4 worm cellular contexts compared by ENCODE assay signal in the genomic region with DNA sequence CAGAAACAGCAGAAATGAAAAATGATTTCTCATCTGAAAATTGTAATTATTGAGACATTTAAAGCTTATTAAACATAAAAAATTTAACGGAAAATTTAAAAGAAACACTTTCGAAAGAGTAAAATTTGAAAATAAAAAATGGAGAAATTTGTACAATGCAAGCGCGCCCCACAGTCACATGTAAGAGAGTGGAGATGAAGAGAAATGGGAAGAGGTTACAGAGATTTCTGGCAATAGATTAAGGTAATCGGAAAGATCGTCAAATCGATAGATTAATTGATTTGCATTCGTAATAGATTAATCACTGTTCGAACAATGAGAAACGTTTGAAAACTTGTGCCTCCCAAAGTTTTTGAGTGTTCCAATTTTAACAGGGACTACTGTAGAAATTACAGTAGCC.
A peak's percentile ranks its signal among the peaks of the same experiment; 100 is the strongest.
TF ChIP-seq lines count a peak whose summit lies in the region.

A gene (minus strand): TSS at position 33 of the 400 bp plus-strand sequence.

TF ChIP-seq in whole organism, L1 larva, 84 proteins besides CTCF, POLR2A, EP300 and RAD21:
- TF ChIP-seq vab-15 (tag; optimal IDR thresholded peaks at IDR 0.05; lab: Kevin White, UChicago) (no peak), blmp-1 (tag; optimal IDR thresholded peaks at IDR 0.05; lab: Kevin White, UChicago) (peak; percentile 74), lin-15B (tag; optimal IDR thresholded peaks at IDR 0.05; lab: Kevin White, UChicago) (no peak), ztf-11 (tag; optimal IDR thresholded peaks at IDR 0.05; lab: Kevin White, UChicago) (no peak), lin-13 (GFP tag; optimal IDR thresholded peaks at IDR 0.05; lab: Kevin White, UChicago) (peak; percentile 9), efl-1 (optimal IDR thresholded peaks at IDR 0.05; lab: Kevin White, UChicago) (peak; percentile 15 to 20), efl-1 (GFP tag; optimal IDR thresholded peaks at IDR 0.05 in 1 of 2; lab: Kevin White, UChicago) (peak; percentile 12 to 85), rnt-1 (tag; optimal IDR thresholded peaks at IDR 0.05; lab: Kevin White, UChicago) (peak; percentile 12), nhr-19 (GFP tag; conservative IDR thresholded peaks at IDR 0.05; lab: Robert Waterston, UW) (no peak), mdl-1 (tag; optimal IDR thresholded peaks at IDR 0.05; lab: Kevin White, UChicago) (no peak), mep-1 (tag; optimal IDR thresholded peaks at IDR 0.05; lab: Kevin White, UChicago) (peak; percentile 37), lsy-2 (tag; optimal IDR thresholded peaks at IDR 0.05; lab: Kevin White, UChicago) (peak in 1 of 2 experiments; percentile 50), zip-4 (GFP tag; optimal IDR thresholded peaks at IDR 0.05; lab: Kevin White, UChicago) (no peak), nhr-71 (tag; optimal IDR thresholded peaks at IDR 0.05; lab: Kevin White, UChicago) (no peak), ceh-90 (tag; optimal IDR thresholded peaks at IDR 0.05; lab: Kevin White, UChicago) (no peak), dpl-1 (GFP tag; optimal IDR thresholded peaks at IDR 0.05; lab: Kevin White, UChicago) (peak in 1 of 3 experiments; percentile 40), unc-98 (GFP tag; IDR thresholded peaks at IDR 0.05; lab: Robert Waterston, UW) (no peak), aly-2 (tag; optimal IDR thresholded peaks at IDR 0.05; lab: Kevin White, UChicago) (no peak), sup-37 (GFP tag; optimal IDR thresholded peaks at IDR 0.05; lab: Kevin White, UChicago) (no peak)
TF ChIP-seq in whole organism, L1 larva: peak in this region for 7.

TF ChIP-seq in whole organism, L3 larva, 47 proteins besides CTCF, POLR2A, EP300 and RAD21:
- TF ChIP-seq nfya-1 (tag; optimal IDR thresholded peaks at IDR 0.05; lab: Kevin White, UChicago; ENCODE audit: insufficient read depth) (peak; percentile 6), snpc-4 (tag; optimal IDR thresholded peaks at IDR 0.05; lab: Kevin White, UChicago) (no peak), ceh-28 (tag; optimal IDR thresholded peaks at IDR 0.05; lab: Kevin White, UChicago) (peak; percentile 18), lin-15B (tag; optimal IDR thresholded peaks at IDR 0.05; lab: Kevin White, UChicago) (peak; percentile 45), elt-1 (tag; optimal IDR thresholded peaks at IDR 0.05; lab: Kevin White, UChicago) (peak; percentile 54), lin-39 (tag; optimal IDR thresholded peaks at IDR 0.05; lab: Kevin White, UChicago) (no peak)
TF ChIP-seq in whole organism, L3 larva: peak in this region for 4.

TF ChIP-seq in whole organism, L4 larva, 104 proteins besides CTCF, POLR2A, EP300 and RAD21:
- no peak for TF ChIP-seq lsy-2 (tag; optimal IDR thresholded peaks at IDR 0.05; lab: Kevin White, UChicago)
- TF ChIP-seq dpl-1 (GFP tag; optimal IDR thresholded peaks at IDR 0.05; lab: Kevin White, UChicago) = peak; percentile 17
- peak; percentile 54 for TF ChIP-seq nhr-6 (tag; optimal IDR thresholded peaks at IDR 0.05; lab: Kevin White, UChicago)
TF ChIP-seq in whole organism, L4 larva: peak in this region for 2.

TF ChIP-seq in whole organism, mixed stage, embryonic, 35 proteins besides CTCF, POLR2A, EP300 and RAD21:
- TF ChIP-seq elt-1 (tag; optimal IDR thresholded peaks at IDR 0.05; lab: Kevin White, UChicago; ENCODE audit: borderline replicate concordance, insufficient read depth) = peak; percentile 94
- no peak for TF ChIP-seq unc-39 (tag; optimal IDR thresholded peaks at IDR 0.05; lab: Kevin White, UChicago)
